Fruit fly (Drosophila melanogaster): Measurements from ENCODE around the gene Mi-2.

The Mi-2 gene

DNA sequence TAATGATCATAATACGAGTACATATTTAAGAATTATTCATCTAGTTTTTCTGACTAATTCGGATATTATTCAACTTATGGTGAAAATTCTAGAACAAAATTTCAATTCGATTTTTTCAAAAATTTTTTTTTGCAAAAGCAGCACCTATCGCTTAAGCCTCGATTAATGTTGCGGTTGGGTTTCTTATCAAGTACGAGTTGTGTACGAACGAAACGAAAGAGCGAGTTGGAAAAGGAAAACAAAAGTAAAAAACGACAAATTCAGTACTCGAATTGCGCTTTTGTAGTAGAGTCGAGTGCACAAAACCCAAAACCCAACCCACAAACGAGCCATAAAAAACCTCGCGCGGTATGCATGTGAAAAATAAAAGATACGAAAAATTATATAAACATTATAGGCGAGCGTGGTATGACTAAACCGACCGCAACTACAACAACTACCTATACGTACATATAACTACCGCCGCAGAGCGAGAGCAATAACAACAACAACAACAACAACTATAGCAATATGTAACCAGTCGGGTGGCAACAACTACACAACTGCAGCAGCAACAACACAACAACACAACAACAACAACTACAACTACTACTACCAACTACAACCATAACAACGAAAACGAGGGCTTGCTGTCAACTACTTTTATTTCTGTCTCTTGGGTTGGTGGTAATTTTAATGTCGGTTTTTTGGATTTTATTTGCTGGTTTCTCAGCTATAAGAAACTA, 5.4 kb downstream of the Mi-2 start (continued):
- TF ChIP-seq Doc2 (GFP tag; IDR thresholded peaks at IDR 0.05) (no peak), CG32772 (GFP tag; IDR thresholded peaks at IDR 0.05) (no peak), CG7745 (tag; optimal IDR thresholded peaks at IDR 0.05) (no peak), Dek (tag; optimal IDR thresholded peaks at IDR 0.05) (no peak), HmgD (GFP tag; optimal IDR thresholded peaks at IDR 0.05) (no peak), Hr78 (GFP tag; optimal IDR thresholded peaks at IDR 0.05) (no peak), oc (tag; optimal IDR thresholded peaks at IDR 0.05) (no peak), eyg (GFP tag; optimal IDR thresholded peaks at IDR 0.05) (no peak), CkIIα-i1 (GFP tag; IDR thresholded peaks at IDR 0.05) (no peak), Stat92E (GFP tag; optimal IDR thresholded peaks at IDR 0.05) (no peak), Lhr (GFP tag; optimal IDR thresholded peaks at IDR 0.05) (no peak), slou (GFP tag; optimal IDR thresholded peaks at IDR 0.05) (no peak), CG13296 (GFP tag; optimal IDR thresholded peaks at IDR 0.05) (no peak), CG6175 (GFP tag; IDR thresholded peaks at IDR 0.05) (no peak), org-1 (GFP tag; optimal IDR thresholded peaks at IDR 0.05) (no peak), Chrac-16 (GFP tag; optimal IDR thresholded peaks at IDR 0.05) (no peak), jumu (GFP tag; optimal IDR thresholded peaks at IDR 0.05) (no peak), CG2116 (GFP tag; optimal IDR thresholded peaks at IDR 0.05) (no peak), CG1792 (GFP tag; optimal IDR thresholded peaks at IDR 0.05) (no peak), knrl (GFP tag; IDR thresholded peaks at IDR 0.05; ENCODE audit: partially characterized antibody) (no peak)

dm6 chr3L:19903400-19903846, 6.6 kb downstream of the Mi-2 start:
- no peak for TF ChIP-seq sim (GFP tag; IDR thresholded peaks at IDR 0.05)
- TF ChIP-seq chinmo (GFP tag; IDR thresholded peaks at IDR 0.05; ENCODE audit: partially characterized antibody) = peak; percentile 60; the same call in 2 of the 4 replicates
- no peak for TF ChIP-seq sc (optimal IDR thresholded peaks at IDR 0.05)
- no peak for TF ChIP-seq sc (GFP tag; optimal IDR thresholded peaks at IDR 0.05)
- TF ChIP-seq CG7556 (GFP tag; optimal IDR thresholded peaks at IDR 0.05) = peak; percentile 25
- peak; percentile 3 for TF ChIP-seq CG3163 (GFP tag; optimal IDR thresholded peaks at IDR 0.05)
- TF ChIP-seq Med (GFP tag) = no peak
- no peak for TF ChIP-seq CG31388 (GFP tag; optimal IDR thresholded peaks at IDR 0.05)
- no peak for TF ChIP-seq Abd-B (GFP tag; optimal IDR thresholded peaks at IDR 0.05)
- TF ChIP-seq CG6683 (GFP tag; optimal IDR thresholded peaks at IDR 0.05) = no peak
- TF ChIP-seq CG8359 (GFP tag; optimal IDR thresholded peaks at IDR 0.05; ENCODE audit: borderline replicate concordance) = no peak
- TF ChIP-seq Atf6 (GFP tag; IDR thresholded peaks at IDR 0.05) = no peak
- peak; percentile 2 for TF ChIP-seq abd-A (tag; optimal IDR thresholded peaks at IDR 0.05)
- no peak for TF ChIP-seq pan (optimal IDR thresholded peaks at IDR 0.05)
- TF ChIP-seq pan (GFP tag; optimal IDR thresholded peaks at IDR 0.05 in 1 of 2, IDR thresholded peaks at IDR 0.05 in 1 of 2) = no peak
- TF ChIP-seq CG3407 (GFP tag; optimal IDR thresholded peaks at IDR 0.05) = no peak
- TF ChIP-seq pzg (GFP tag; optimal IDR thresholded peaks at IDR 0.05) = no peak
- TF ChIP-seq shn (GFP tag; optimal IDR thresholded peaks at IDR 0.05) = no peak
- TF ChIP-seq eve (GFP tag; optimal IDR thresholded peaks at IDR 0.05) = peak in 1 of 2 experiments; percentile 84
- TF ChIP-seq Doc3 (GFP tag; IDR thresholded peaks at IDR 0.05; ENCODE audit: partially characterized antibody) = no peak
- no peak for TF ChIP-seq Nf-YC (tag; optimal IDR thresholded peaks at IDR 0.05)
- peak; percentile 45 for TF ChIP-seq sqz (GFP tag; optimal IDR thresholded peaks at IDR 0.05)
- no peak for TF ChIP-seq Asciz (GFP tag; optimal IDR thresholded peaks at IDR 0.05)
- no peak for TF ChIP-seq fd3F (GFP tag; optimal IDR thresholded peaks at IDR 0.05)
- TF ChIP-seq Side (GFP tag; optimal IDR thresholded peaks at IDR 0.05) = no peak
- no peak for TF ChIP-seq CG6175 (GFP tag; IDR thresholded peaks at IDR 0.05)
- peak; percentile 11 for TF ChIP-seq lbe (GFP tag; optimal IDR thresholded peaks at IDR 0.05)
- TF ChIP-seq CG13287 (GFP tag; IDR thresholded peaks at IDR 0.05; ENCODE audit: partially characterized antibody) = no peak
- peak; percentile 87 for TF ChIP-seq CG4360 (GFP tag; IDR thresholded peaks at IDR 0.05)
- TF ChIP-seq CG17568 (GFP tag; optimal IDR thresholded peaks at IDR 0.05) = no peak

All from whole organism, embryonic.